Fruit fly (Drosophila melanogaster) whole organism, embryonic: ENCODE data around the gene pnr.

Experiments
- CG10462 ChIP-seq: fragments of 200-800 bp; sonication (Bioruptor generic); optimal IDR thresholded peaks from 2 replicates; lab custom pipeline; 2016; ENCODE audit warnings: missing biosample characterization, missing genetic modification characterization
- CG10543 ChIP-seq: fragments of 200-800 bp; sonication (Bioruptor generic); optimal IDR thresholded peaks from 3 replicates; lab custom pipeline; 2017; ENCODE audit warnings: missing biosample characterization, mild to moderate bottlenecking, missing genetic modification characterization, moderate library complexity
- CG11085 ChIP-seq: fragments of 200-800 bp; sonication (Bioruptor generic); IDR thresholded peaks from 2 replicates; pipeline ENCODE4 v1.3.6; 2022; ENCODE audit warnings: missing biosample characterization, missing genetic modification characterization
- CG11398 ChIP-seq: fragments of 200-800 bp; sonication (Bioruptor generic); optimal IDR thresholded peaks from 2 replicates; lab custom pipeline; 2016; ENCODE audit warnings: missing biosample characterization, missing genetic modification characterization
- CG15011 ChIP-seq: fragments of 200-800 bp; sonication (Bioruptor generic); optimal IDR thresholded peaks from 3 replicates; lab custom pipeline; 2018; ENCODE audit warnings: missing biosample characterization, mild to moderate bottlenecking, missing genetic modification characterization
- CG15514 ChIP-seq: fragments of 200-800 bp; sonication (Bioruptor generic); optimal IDR thresholded peaks from 3 replicates; lab custom pipeline; 2017; ENCODE audit warnings: missing biosample characterization, missing genetic modification characterization, mild to moderate bottlenecking, moderate library complexity, missing genetic modification reagents
- CG1647 ChIP-seq: fragments of 200-800 bp; sonication (Bioruptor generic); optimal IDR thresholded peaks from 3 replicates; lab custom pipeline; 2016; ENCODE audit warnings: missing biosample characterization, missing genetic modification characterization
- CG17328 ChIP-seq: fragments of 200-800 bp; sonication (Bioruptor generic); IDR thresholded peaks from 2 replicates; pipeline ENCODE4 v1.3.6; 2022; ENCODE audit warnings: missing biosample characterization, missing genetic modification characterization
- CG2199 ChIP-seq: fragments of 200-800 bp; sonication (Bioruptor generic); IDR thresholded peaks from 3 replicates; pipeline ENCODE4 v1.3.6; 2022; ENCODE audit warnings: missing biosample characterization, missing genetic modification characterization
- CG2202 ChIP-seq: fragments of 200-800 bp; sonication (Bioruptor generic); optimal IDR thresholded peaks from 2 replicates; lab custom pipeline; 2018; ENCODE audit warnings: missing biosample characterization, mild to moderate bottlenecking, missing genetic modification characterization
- CG2712 ChIP-seq: fragments of 200-800 bp; optimal IDR thresholded peaks from 3 replicates; lab custom pipeline; 2019; ENCODE audit warnings: missing biosample characterization, mild to moderate bottlenecking, missing genetic modification characterization, moderate library complexity
- CG9437 ChIP-seq: fragments of 200-800 bp; sonication (Bioruptor generic); optimal IDR thresholded peaks from 2 replicates; lab custom pipeline; 2018; ENCODE audit warnings: missing biosample characterization, mild to moderate bottlenecking, missing genetic modification characterization
- CG9876 ChIP-seq: fragments of 200-800 bp; sonication (Bioruptor generic); optimal IDR thresholded peaks from 2 replicates; lab custom pipeline; 2016; ENCODE audit warnings: missing biosample characterization, missing genetic modification characterization
- Camta ChIP-seq: fragments of 200-800 bp; sonication (Bioruptor generic); optimal IDR thresholded peaks from 2 replicates; lab custom pipeline; 2016; ENCODE audit warnings: missing biosample characterization, missing genetic modification characterization
- Deaf1 ChIP-seq: fragments of 200-800 bp; optimal IDR thresholded peaks from 3 replicates; lab custom pipeline; 2019; ENCODE audit warnings: missing biosample characterization, mild to moderate bottlenecking, missing genetic modification characterization, moderate library complexity
- Dll ChIP-seq: fragments of 200-800 bp; sonication (Bioruptor generic); IDR thresholded peaks from 4 replicates; pipeline ENCODE4 v1.3.6; 2022; ENCODE audit warnings: missing biosample characterization, missing genetic modification characterization; ENCODE audit not compliant: partially characterized antibody
- Doc3 ChIP-seq: fragments of 200-800 bp; sonication (Bioruptor generic); IDR thresholded peaks from 3 replicates; pipeline ENCODE4 v1.3.6; 2022; ENCODE audit warnings: missing biosample characterization, missing genetic modification characterization; ENCODE audit not compliant: partially characterized antibody
- Drgx ChIP-seq: fragments of 200-800 bp; sonication (Bioruptor generic); IDR thresholded peaks from 2 replicates; pipeline ENCODE4 v1.3.6; 2022; ENCODE audit warnings: missing biosample characterization, missing genetic modification characterization
- Ets65A ChIP-seq: fragments of 200-800 bp; sonication (Bioruptor generic); peaks from one replicate; lab custom pipeline; 2016; ENCODE audit warnings: missing biosample characterization, missing genetic modification characterization
- Gsc ChIP-seq: fragments of 200-800 bp; sonication (Bioruptor generic); IDR thresholded peaks from 2 replicates; pipeline ENCODE4 v1.3.6; 2022; ENCODE audit warnings: missing biosample characterization, missing genetic modification characterization
- HLH54F ChIP-seq: fragments of 200-800 bp; sonication (Bioruptor generic); optimal IDR thresholded peaks from 3 replicates; lab custom pipeline; 2016; ENCODE audit warnings: missing biosample characterization, missing genetic modification characterization
- Med ChIP-seq: fragments of 200-800 bp; sonication (Bioruptor generic); peaks from one replicate; lab custom pipeline; 2016; ENCODE audit warnings: missing biosample characterization, missing genetic modification characterization, mild to moderate bottlenecking, inconsistent platforms, moderate library complexity
- Nf-YC ChIP-seq: fragments of 200-800 bp; optimal IDR thresholded peaks from 3 replicates; lab custom pipeline; 2019; ENCODE audit warnings: missing biosample characterization, mild to moderate bottlenecking, missing genetic modification characterization, moderate library complexity
- Oaz ChIP-seq: fragments of 200-800 bp; sonication (Bioruptor generic); IDR thresholded peaks from 2 replicates; pipeline ENCODE4 v1.3.6; 2022; ENCODE audit warnings: missing biosample characterization, missing genetic modification characterization
- Optix ChIP-seq: fragments of 200-800 bp; sonication (Bioruptor generic); IDR thresholded peaks from 3 replicates; pipeline ENCODE4 v1.3.6; 2022; ENCODE audit warnings: missing biosample characterization, missing genetic modification characterization
- Scr ChIP-seq: fragments of 200-800 bp; sonication (Bioruptor generic); IDR thresholded peaks from 2 replicates; pipeline ENCODE4 v1.3.6; 2022; ENCODE audit warnings: missing biosample characterization, missing genetic modification characterization; ENCODE audit not compliant: partially characterized antibody
- Sry-β ChIP-seq: fragments of 200-800 bp; sonication (Bioruptor generic); optimal IDR thresholded peaks from 2 replicates; lab custom pipeline; 2018; ENCODE audit warnings: missing biosample characterization, mild to moderate bottlenecking, missing genetic modification characterization, moderate library complexity
- Stat92E ChIP-seq, 3 experiments: fragments of >200 bp in 2 of 3; fragments of 200-800 bp in 1 of 3; sonication (Bioruptor generic) in 1 of 3; optimal IDR thresholded peaks; 2 replicates each; lab custom pipeline; 2017 to 2019; ENCODE audit warnings: missing biosample characterization in 3 of 3, missing genetic modification characterization in 3 of 3, mild to moderate bottlenecking in 1 of 3, moderate library complexity in 1 of 3
- ac ChIP-seq: fragments of 200-800 bp; sonication (Bioruptor generic); optimal IDR thresholded peaks from 3 replicates; lab custom pipeline; 2017; ENCODE audit warnings: missing biosample characterization, mild to moderate bottlenecking, missing genetic modification characterization
- ato ChIP-seq: fragments of 200-800 bp; sonication (Bioruptor generic); IDR thresholded peaks from 2 replicates; pipeline ENCODE4 v1.3.6; 2022; ENCODE audit warnings: missing biosample characterization, missing genetic modification characterization; ENCODE audit not compliant: partially characterized antibody
- az2 ChIP-seq: fragments of 200-800 bp; sonication (Bioruptor generic); optimal IDR thresholded peaks from 3 replicates; lab custom pipeline; 2016; ENCODE audit warnings: missing biosample characterization, missing genetic modification characterization
- bowl ChIP-seq: fragments of 200-800 bp; sonication (Bioruptor generic); IDR thresholded peaks from 2 replicates; pipeline ENCODE4 v1.3.6; 2022; ENCODE audit warnings: missing biosample characterization, missing genetic modification characterization
- cg ChIP-seq: fragments of 200-800 bp; sonication (Bioruptor generic); optimal IDR thresholded peaks from 3 replicates; lab custom pipeline; 2019; ENCODE audit warnings: missing biosample characterization, mild to moderate bottlenecking, missing genetic modification characterization, moderate library complexity
- chinmo ChIP-seq: fragments of 200-800 bp; sonication (Bioruptor generic); IDR thresholded peaks from 4 replicates; pipeline ENCODE4 v1.3.6; 2022; ENCODE audit warnings: missing biosample characterization, missing genetic modification characterization; ENCODE audit not compliant: partially characterized antibody
- chm ChIP-seq: fragments of 200-800 bp; sonication (Bioruptor generic); IDR thresholded peaks from 2 replicates; pipeline ENCODE4 v1.3.6; 2022; ENCODE audit warnings: missing biosample characterization, missing genetic modification characterization
- crol ChIP-seq: fragments of 200-800 bp; sonication (Bioruptor generic); IDR thresholded peaks from 2 replicates; pipeline ENCODE4 v1.3.6; 2022; ENCODE audit warnings: missing biosample characterization, missing genetic modification characterization
- crp ChIP-seq, 2 experiments: fragments of 200-800 bp; sonication (Bioruptor generic); optimal IDR thresholded peaks; 2 replicates in 1 of 2; 3 replicates in 1 of 2; lab custom pipeline; 2017; ENCODE audit warnings: missing biosample characterization in 2 of 2, missing genetic modification characterization in 2 of 2, mild to moderate bottlenecking in 1 of 2, moderate library complexity in 1 of 2
- dmrt99B ChIP-seq: fragments of 200-800 bp; sonication (Bioruptor generic); optimal IDR thresholded peaks from 2 replicates; lab custom pipeline; 2018; ENCODE audit warnings: missing biosample characterization, mild to moderate bottlenecking, missing genetic modification characterization, moderate library complexity
- esg ChIP-seq: fragments of 200-800 bp; sonication (Bioruptor generic); conservative IDR thresholded peaks from 2 replicates; pipeline ENCODE4 v1.3.6; 2022; ENCODE audit warnings: missing biosample characterization, missing genetic modification characterization
- exex ChIP-seq: fragments of 200-800 bp; sonication (Bioruptor generic); optimal IDR thresholded peaks from 4 replicates; lab custom pipeline; 2018; ENCODE audit warnings: missing biosample characterization, mild to moderate bottlenecking, missing genetic modification characterization, moderate library complexity
- gce ChIP-seq: fragments of 200-800 bp; sonication (Bioruptor generic); IDR thresholded peaks from 3 replicates; pipeline ENCODE4 v1.3.6; 2022; ENCODE audit warnings: missing biosample characterization, missing genetic modification characterization
- kah ChIP-seq: fragments of 200-800 bp; sonication (Bioruptor generic); optimal IDR thresholded peaks from 2 replicates; lab custom pipeline; 2018; ENCODE audit warnings: missing biosample characterization, mild to moderate bottlenecking, missing genetic modification characterization
- kni ChIP-seq: fragments of 200-800 bp; sonication (Bioruptor generic); optimal IDR thresholded peaks from 3 replicates; lab custom pipeline; 2017; ENCODE audit warnings: mild to moderate bottlenecking, missing biosample characterization, missing genetic modification reagents, missing genetic modification characterization
- knrl ChIP-seq: fragments of 200-800 bp; sonication (Bioruptor generic); IDR thresholded peaks from 3 replicates; pipeline ENCODE4 v1.3.6; 2022; ENCODE audit warnings: missing biosample characterization, missing genetic modification characterization; ENCODE audit not compliant: partially characterized antibody
- lab ChIP-seq: fragments of 200-800 bp; sonication (Bioruptor generic); optimal IDR thresholded peaks from 3 replicates; lab custom pipeline; 2017; ENCODE audit warnings: missing biosample characterization, missing genetic modification characterization, mild to moderate bottlenecking, moderate library complexity, missing genetic modification reagents
- nmo ChIP-seq: fragments of 200-800 bp; sonication (Bioruptor generic); optimal IDR thresholded peaks from 2 replicates; lab custom pipeline; 2018; ENCODE audit warnings: missing biosample characterization, mild to moderate bottlenecking, missing genetic modification characterization, moderate library complexity
- sens-2 ChIP-seq: fragments of 200-800 bp; sonication (Bioruptor generic); IDR thresholded peaks from 2 replicates; pipeline ENCODE4 v1.3.6; 2022; ENCODE audit warnings: missing biosample characterization, missing genetic modification characterization
- slp2 ChIP-seq: fragments of 200-800 bp; sonication (Bioruptor generic); optimal IDR thresholded peaks from 2 replicates; lab custom pipeline; 2016; ENCODE audit warnings: missing biosample characterization, missing genetic modification characterization

The pnr gene

dm6 chr3R:16042137-16042899 lies 16.4 kb downstream of the pnr start:
- peak; percentile 38 for TF ChIP-seq kni (GFP tag; lab: Kevin White, UChicago)
- TF ChIP-seq Optix: 0 out of 3 replicates have a peak, but pooled peaks have one; percentile 8
- TF ChIP-seq CG15514: no peak
- TF ChIP-seq Med (GFP tag; lab: Kevin White, UChicago): peak; percentile 46
- no peak for TF ChIP-seq esg (GFP tag; lab: Robert Waterston, UW)
- no peak for TF ChIP-seq CG9437 (GFP tag; lab: Kevin White, UChicago)
- no peak for TF ChIP-seq Ets65A
- TF ChIP-seq CG2712 (tag; lab: Kevin White, UChicago): no peak
- TF ChIP-seq ac (GFP tag; lab: Kevin White, UChicago): no peak
- no peak for TF ChIP-seq Stat92E (GFP tag; optimal IDR thresholded peaks at IDR 0.05; lab: Kevin White, UChicago)
- no peak for TF ChIP-seq Oaz (GFP tag; lab: Robert Waterston, UW)
- peak; percentile 22; the same call in 1 of the 2 replicates for TF ChIP-seq crol (GFP tag; lab: Robert Waterston, UW)
- peak; percentile 3 for TF ChIP-seq Sry-β (GFP tag; lab: Kevin White, UChicago)
- no peak for TF ChIP-seq CG10462 (GFP tag; lab: Kevin White, UChicago)
- TF ChIP-seq Doc3 (GFP tag; lab: Robert Waterston, UW): 0 out of 3 replicates have a peak, but pooled peaks have one; percentile 34
- TF ChIP-seq CG9876 (GFP tag; lab: Kevin White, UChicago): no peak
- no peak for TF ChIP-seq CG17328 (GFP tag; lab: Robert Waterston, UW)
- no peak for TF ChIP-seq CG15011 (GFP tag; lab: Kevin White, UChicago)
- peak; percentile 7 for TF ChIP-seq CG10543 (GFP tag; lab: Kevin White, UChicago)
- no peak for TF ChIP-seq az2 (GFP tag; lab: Kevin White, UChicago)
- no peak for TF ChIP-seq exex (tag; lab: Kevin White, UChicago)
- no peak for TF ChIP-seq CG2199 (GFP tag; lab: Robert Waterston, UW)
- no peak for TF ChIP-seq CG11398
- TF ChIP-seq slp2: no peak
- no peak for TF ChIP-seq chm (GFP tag; lab: Robert Waterston, UW)
- no peak for TF ChIP-seq chinmo (GFP tag; lab: Robert Waterston, UW)
- no peak for TF ChIP-seq ato (GFP tag; lab: Robert Waterston, UW)
- TF ChIP-seq gce (GFP tag; lab: Robert Waterston, UW): no peak
- no peak for TF ChIP-seq Nf-YC (tag; lab: Kevin White, UChicago)
- peak; percentile 41; the same call in 1 of the 2 replicates for TF ChIP-seq Drgx
- TF ChIP-seq bowl (GFP tag; lab: Robert Waterston, UW): peak; percentile 45; the same call in 1 of the 2 replicates
- TF ChIP-seq cg (GFP tag; lab: Kevin White, UChicago): peak; percentile 30
- TF ChIP-seq lab (GFP tag; lab: Kevin White, UChicago): no peak
- peak; percentile 25 for TF ChIP-seq dmrt99B
- TF ChIP-seq Gsc: no peak
- TF ChIP-seq Camta (GFP tag; lab: Kevin White, UChicago): no peak
- no peak for TF ChIP-seq crp (GFP tag; optimal IDR thresholded peaks at IDR 0.05; lab: Kevin White, UChicago)
- peak; percentile 51; the same call in 2 of the 4 replicates for TF ChIP-seq Dll (GFP tag; lab: Robert Waterston, UW)
- TF ChIP-seq CG1647: no peak
- no peak for TF ChIP-seq HLH54F (GFP tag; lab: Kevin White, UChicago)
- peak; percentile 60 for TF ChIP-seq Deaf1 (tag; lab: Kevin White, UChicago)
- no peak for TF ChIP-seq sens-2 (GFP tag; lab: Robert Waterston, UW)
- no peak for TF ChIP-seq nmo (GFP tag; lab: Kevin White, UChicago)
- peak; percentile 78 for TF ChIP-seq kah (GFP tag; lab: Kevin White, UChicago)
- 0 out of 2 replicates have a peak, but pooled peaks have one; percentile 32 for TF ChIP-seq Scr
- no peak for TF ChIP-seq CG11085 (GFP tag; lab: Robert Waterston, UW)
- peak; percentile 29; the same call in 1 of the 3 replicates for TF ChIP-seq knrl (GFP tag; lab: Robert Waterston, UW)
- TF ChIP-seq CG2202: no peak
